Worm (Caenorhabditis elegans): ENCODE measurements around the gene inso-1.

DNA sequence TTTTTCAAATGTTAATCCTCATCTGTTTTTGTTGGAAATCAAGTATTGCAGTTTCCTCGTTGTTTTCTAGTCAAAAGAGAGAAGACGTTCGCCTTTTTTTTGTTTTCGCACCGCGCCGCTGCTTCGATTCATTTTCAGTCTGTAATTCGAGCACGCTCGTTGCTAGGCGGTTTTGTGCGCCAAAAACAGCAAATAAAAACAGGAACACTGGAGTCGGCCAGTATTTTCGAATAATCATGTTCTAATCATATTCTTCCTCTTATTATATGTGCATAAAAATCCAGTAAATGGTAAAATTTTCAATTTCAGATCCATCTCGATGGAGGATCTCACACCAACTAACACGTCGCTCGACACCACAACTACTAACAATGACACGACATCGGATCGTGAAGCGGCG lies 21.1 kb downstream of the inso-1 start, which contains the start of gene pdk-1:
- no peak for TF ChIP-seq unc-62 (GFP tag; optimal IDR thresholded peaks at IDR 0.05)
- no peak for TF ChIP-seq ceh-82 (tag; optimal IDR thresholded peaks at IDR 0.05)
- TF ChIP-seq lin-39 (tag; optimal IDR thresholded peaks at IDR 0.05): no peak
- no peak for TF ChIP-seq ces-1 (GFP tag; optimal IDR thresholded peaks at IDR 0.05)

Measured in whole organism, L1 larva.